2 worm cellular contexts compared by ENCODE assay signal in the genomic region with DNA sequence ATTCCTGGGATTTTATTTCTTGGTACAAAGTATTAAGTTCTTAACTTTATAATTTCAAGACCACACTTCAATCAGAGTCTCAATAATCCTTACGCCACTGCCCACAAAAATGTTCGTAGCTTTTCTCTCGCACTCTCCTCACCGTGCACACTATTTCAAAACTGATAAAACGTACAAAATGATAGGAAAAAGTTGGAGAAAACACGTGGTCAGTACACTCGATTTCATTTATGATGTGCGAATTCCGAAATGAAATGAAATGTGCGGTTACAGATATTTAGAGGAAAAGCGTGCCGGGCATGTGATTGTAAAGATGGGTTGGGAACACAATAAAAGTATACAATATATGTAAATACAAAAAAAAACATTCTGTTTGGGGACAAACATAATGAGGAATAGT.
TF ChIP-seq lines count a peak whose summit lies in the region.

No protein-coding gene starts in this region.

TF ChIP-seq in whole organism, L1 larva, 84 proteins besides CTCF, POLR2A, EP300 and RAD21 (continued from another document):
- no peak for TF ChIP-seq fos-1 (tag; optimal IDR thresholded peaks at IDR 0.05; lab: Kevin White, UChicago)
- TF ChIP-seq pag-3 (tag; optimal IDR thresholded peaks at IDR 0.05; lab: Kevin White, UChicago; ENCODE audit: borderline replicate concordance, insufficient read depth), result no peak
- peak; percentile 25 for TF ChIP-seq nhr-20 (tag; optimal IDR thresholded peaks at IDR 0.05; lab: Kevin White, UChicago)
- TF ChIP-seq lin-14 (GFP tag; optimal IDR thresholded peaks at IDR 0.05; lab: Kevin White, UChicago), result peak; percentile 10
- no peak for TF ChIP-seq mab-9 (GFP tag; IDR thresholded peaks at IDR 0.05; lab: Robert Waterston, UW)
- TF ChIP-seq mdl-1 (tag; optimal IDR thresholded peaks at IDR 0.05; lab: Kevin White, UChicago), result peak in 1 of 2 experiments; percentile 56

TF ChIP-seq in whole organism, L4 larva, 104 proteins besides CTCF, POLR2A, EP300 and RAD21 (continued from another document):
- TF ChIP-seq nhr-48 (tag; optimal IDR thresholded peaks at IDR 0.05; lab: Kevin White, UChicago), result peak; percentile 77
- TF ChIP-seq unc-130 (GFP tag; optimal IDR thresholded peaks at IDR 0.05; lab: Kevin White, UChicago), result no peak
- TF ChIP-seq daf-16 (GFP tag; optimal IDR thresholded peaks at IDR 0.05; lab: Kevin White, UChicago), result no peak
- peak; percentile 67 for TF ChIP-seq daf-16 (tag; optimal IDR thresholded peaks at IDR 0.05; lab: Kevin White, UChicago)
